Worm (Caenorhabditis elegans) whole organism, midembryonic: ENCODE data around the gene C49A9.1.
"Not testable (repeated sequence)": the region's sequence is repeated elsewhere in the genome, so short reads cannot be mapped to it uniquely, and the experiment has no call there.

Experiments used
- T22C8.4 ChIP-seq: fragments of 200-800 bp; sonication (Bioruptor generic); IDR thresholded peaks from 2 replicates; pipeline ENCODE4 v1.3.6; 2022; ENCODE audit warnings: missing genetic modification characterization, missing compliant biosample characterization
- flt-1 ChIP-seq: fragments of 200-800 bp; sonication (Bioruptor generic); IDR thresholded peaks from 2 replicates; pipeline ENCODE4 v1.3.6; 2022; ENCODE audit warnings: missing genetic modification characterization, missing compliant biosample characterization

ce11 chrIV:6253000-6253399 is 25.0 kb downstream of the C49A9.1 start, which contains the start of gene T13A10.2:
- TF ChIP-seq flt-1, T22C8.4 (GFP tag; lab: Robert Waterston, UW): not testable (repeated sequence)
